Fruit fly (Drosophila melanogaster): ENCODE measurements around the gene kst.
A peak's percentile ranks its signal among the peaks of the same experiment; 100 is the strongest.

Gene kst

dm6 chr3L:3305430-3305829, 31.2 kb upstream of the kst start (continued):
- TF ChIP-seq CG10979 (tag; optimal IDR thresholded peaks at IDR 0.05) (peak; percentile 39), CG5180 (GFP tag; optimal IDR thresholded peaks at IDR 0.05) (no peak), Hr78 (GFP tag; optimal IDR thresholded peaks at IDR 0.05) (no peak), bab2 (GFP tag; optimal IDR thresholded peaks at IDR 0.05) (peak; percentile 50), YL-1 (GFP tag; optimal IDR thresholded peaks at IDR 0.05) (no peak), CG7839 (tag; optimal IDR thresholded peaks at IDR 0.05) (peak; percentile 14), Sox100B (GFP tag; optimal IDR thresholded peaks at IDR 0.05) (peak; percentile 9), zfh1 (GFP tag; IDR thresholded peaks at IDR 0.05) (peak; percentile 45; the same call in 1 of the 3 replicates), btn (GFP tag; optimal IDR thresholded peaks at IDR 0.05) (peak; percentile 21), vvl (GFP tag; IDR thresholded peaks at IDR 0.05) (peak; percentile 51; the same call in 1 of the 2 replicates), kay (GFP tag; optimal IDR thresholded peaks at IDR 0.05) (peak; percentile 31), CG18011 (GFP tag; optimal IDR thresholded peaks at IDR 0.05) (no peak), lola (GFP tag; optimal IDR thresholded peaks at IDR 0.05) (peak in 1 of 3 experiments; percentile 49), CoRest (tag; optimal IDR thresholded peaks at IDR 0.05) (peak; percentile 19), CG9876 (GFP tag; optimal IDR thresholded peaks at IDR 0.05) (no peak), CG17186 (GFP tag; optimal IDR thresholded peaks at IDR 0.05) (peak; percentile 3), nom (GFP tag; optimal IDR thresholded peaks at IDR 0.05) (no peak), en (GFP tag; optimal IDR thresholded peaks at IDR 0.05) (no peak), CG14014 (GFP tag; IDR thresholded peaks at IDR 0.05) (no peak), Sin3A (optimal IDR thresholded peaks at IDR 0.05) (no peak), CG9727 (GFP tag; optimal IDR thresholded peaks at IDR 0.05) (peak; percentile 44), CG6254 (GFP tag; optimal IDR thresholded peaks at IDR 0.05) (peak; percentile 11), CG3838 (GFP tag; optimal IDR thresholded peaks at IDR 0.05) (peak; percentile 0), D19A (tag; optimal IDR thresholded peaks at IDR 0.05) (no peak), CG31224 (GFP tag; IDR thresholded peaks at IDR 0.05) (no peak), grn (GFP tag; optimal IDR thresholded peaks at IDR 0.05) (peak; percentile 13), CG11398 (GFP tag; optimal IDR thresholded peaks at IDR 0.05) (peak; percentile 35), H15 (GFP tag; IDR thresholded peaks at IDR 0.05) (no peak), ems (GFP tag; optimal IDR thresholded peaks at IDR 0.05) (peak; percentile 12), Hsf (GFP tag; optimal IDR thresholded peaks at IDR 0.05) (peak; percentile 15), Eip74EF (GFP tag; optimal IDR thresholded peaks at IDR 0.05) (no peak), CG2129 (GFP tag; IDR thresholded peaks at IDR 0.05; ENCODE audit: partially characterized antibody) (no peak), Med (GFP tag) (peak; percentile 94), CG14860 (GFP tag; IDR thresholded peaks at IDR 0.05; ENCODE audit: partially characterized antibody) (no peak), lmd (GFP tag; IDR thresholded peaks at IDR 0.05) (no peak), CG31441 (GFP tag; IDR thresholded peaks at IDR 0.05) (peak; percentile 16; the same call in 1 of the 2 replicates), CG2202 (tag; optimal IDR thresholded peaks at IDR 0.05) (peak; percentile 64), Pdp1 (GFP tag; optimal IDR thresholded peaks at IDR 0.05) (peak in 1 of 2 experiments; percentile 38), CG3163 (GFP tag; optimal IDR thresholded peaks at IDR 0.05) (peak; percentile 13), nmo (GFP tag; optimal IDR thresholded peaks at IDR 0.05) (peak; percentile 8), Dfd (GFP tag; optimal IDR thresholded peaks at IDR 0.05) (no peak), CG10321 (GFP tag; IDR thresholded peaks at IDR 0.05) (peak; percentile 18; the same call in 1 of the 2 replicates), CG2889 (GFP tag; IDR thresholded peaks at IDR 0.05) (no peak), CG8359 (GFP tag; optimal IDR thresholded peaks at IDR 0.05; ENCODE audit: borderline replicate concordance) (peak; percentile 49), CG18764 (GFP tag; optimal IDR thresholded peaks at IDR 0.05) (peak; percentile 55), CG1529 (GFP tag; optimal IDR thresholded peaks at IDR 0.05) (peak; percentile 31), tin (GFP tag; optimal IDR thresholded peaks at IDR 0.05) (no peak), CG10209 (GFP tag; optimal IDR thresholded peaks at IDR 0.05) (peak; percentile 74), ERR (GFP tag; optimal IDR thresholded peaks at IDR 0.05) (peak; percentile 6), CG3407 (GFP tag; optimal IDR thresholded peaks at IDR 0.05) (peak; percentile 64)
